Fruit fly (Drosophila melanogaster) whole organism, embryonic: ENCODE measurements around the gene Ir25a.

Experiments
- Ada2b ChIP-seq: fragments of 200-800 bp; sonication (Bioruptor generic); IDR thresholded peaks from 2 replicates; pipeline ENCODE4 v1.3.6; 2022; ENCODE audit warnings: missing biosample characterization, missing genetic modification characterization
- Atf6 ChIP-seq: fragments of 200-800 bp; sonication (Bioruptor generic); IDR thresholded peaks from 2 replicates; pipeline ENCODE4 v1.3.6; 2022; ENCODE audit warnings: missing biosample characterization, missing genetic modification characterization
- CG11247 ChIP-seq: fragments of 200-800 bp; sonication (Bioruptor generic); IDR thresholded peaks from 2 replicates; pipeline ENCODE4 v1.3.6; 2022; ENCODE audit warnings: missing biosample characterization, missing genetic modification characterization
- CG11504 ChIP-seq: fragments of 200-800 bp; sonication (Bioruptor generic); optimal IDR thresholded peaks from 3 replicates; lab custom pipeline; 2019; ENCODE audit warnings: missing biosample characterization, mild to moderate bottlenecking, missing genetic modification characterization, moderate library complexity
- CG12236 ChIP-seq: fragments of 200-800 bp; sonication (Bioruptor generic); optimal IDR thresholded peaks from 2 replicates; lab custom pipeline; 2016; ENCODE audit warnings: missing biosample characterization, missing genetic modification characterization
- CG14014 ChIP-seq: fragments of 200-800 bp; sonication (Bioruptor generic); IDR thresholded peaks from 2 replicates; pipeline ENCODE4 v1.3.6; 2022; ENCODE audit warnings: missing biosample characterization, missing genetic modification characterization
- CG15269 ChIP-seq: fragments of 200-800 bp; sonication (Bioruptor generic); optimal IDR thresholded peaks from 2 replicates; lab custom pipeline; 2018; ENCODE audit warnings: missing biosample characterization, mild to moderate bottlenecking, missing genetic modification characterization, moderate library complexity
- CG17361 ChIP-seq: fragments of 200-800 bp; sonication (Bioruptor generic); IDR thresholded peaks from 3 replicates; pipeline ENCODE4 v1.3.6; 2022; ENCODE audit warnings: missing biosample characterization, missing genetic modification characterization
- CG17829 ChIP-seq: fragments of 200-800 bp; optimal IDR thresholded peaks from 2 replicates; lab custom pipeline; 2019; ENCODE audit warnings: missing biosample characterization, mild to moderate bottlenecking, missing genetic modification characterization, moderate library complexity
- CG18262 ChIP-seq: fragments of 200-800 bp; optimal IDR thresholded peaks from 3 replicates; lab custom pipeline; 2019; ENCODE audit warnings: missing biosample characterization, mild to moderate bottlenecking, missing genetic modification characterization, moderate library complexity
- CG2202 ChIP-seq: fragments of 200-800 bp; sonication (Bioruptor generic); optimal IDR thresholded peaks from 2 replicates; lab custom pipeline; 2018; ENCODE audit warnings: missing biosample characterization, mild to moderate bottlenecking, missing genetic modification characterization
- CG33213 ChIP-seq: fragments of 200-800 bp; sonication (Bioruptor generic); optimal IDR thresholded peaks from 3 replicates; lab custom pipeline; 2016; ENCODE audit warnings: missing biosample characterization, missing genetic modification characterization
- CG3838 ChIP-seq: fragments of 200-800 bp; sonication (Bioruptor generic); optimal IDR thresholded peaks from 3 replicates; lab custom pipeline; 2016; ENCODE audit warnings: missing biosample characterization, missing genetic modification characterization
- CG4707 ChIP-seq: fragments of 200-800 bp; sonication (Bioruptor generic); optimal IDR thresholded peaks from 2 replicates; lab custom pipeline; 2018; ENCODE audit warnings: missing biosample characterization, mild to moderate bottlenecking, missing genetic modification characterization, moderate library complexity
- CG6175 ChIP-seq: fragments of 200-800 bp; sonication (Bioruptor generic); IDR thresholded peaks from 3 replicates; pipeline ENCODE4 v1.3.6; 2022; ENCODE audit warnings: missing biosample characterization, missing genetic modification characterization
- CG7987 ChIP-seq: fragments of 200-800 bp; sonication (Bioruptor generic); optimal IDR thresholded peaks from 2 replicates; lab custom pipeline; 2018; ENCODE audit warnings: missing biosample characterization, mild to moderate bottlenecking, missing genetic modification characterization, moderate library complexity
- CG8765 ChIP-seq: fragments of 200-800 bp; sonication (Bioruptor generic); IDR thresholded peaks from 2 replicates; pipeline ENCODE4 v1.3.6; 2022; ENCODE audit warnings: missing biosample characterization, missing genetic modification characterization
- CHES-1-like ChIP-seq: fragments of 200-800 bp; sonication (Bioruptor generic); optimal IDR thresholded peaks from 2 replicates; lab custom pipeline; 2016; ENCODE audit warnings: missing biosample characterization, missing genetic modification characterization
- Dfd ChIP-seq, 2 experiments: fragments of >200 bp; optimal IDR thresholded peaks; 2 replicates each; lab custom pipeline; 2017; ENCODE audit warnings: missing biosample characterization in 2 of 2, missing genetic modification characterization in 2 of 2
- Dip3 ChIP-seq: fragments of 200-800 bp; sonication (Bioruptor generic); optimal IDR thresholded peaks from 3 replicates; lab custom pipeline; 2016; ENCODE audit warnings: missing biosample characterization, missing genetic modification characterization
- E2f1 ChIP-seq: fragments of 200-800 bp; sonication (Bioruptor generic); IDR thresholded peaks from 2 replicates; pipeline ENCODE4 v1.3.6; 2022; ENCODE audit warnings: missing biosample characterization, missing genetic modification characterization
- GATAe ChIP-seq: fragments of 200-800 bp; sonication (Bioruptor generic); conservative IDR thresholded peaks from 2 replicates; pipeline ENCODE4 v1.3.6; 2022; ENCODE audit warnings: missing biosample characterization, missing genetic modification characterization
- MESR4 ChIP-seq: fragments of 200-800 bp; sonication (Bioruptor generic); optimal IDR thresholded peaks from 2 replicates; lab custom pipeline; 2018; ENCODE audit warnings: missing biosample characterization, mild to moderate bottlenecking, missing genetic modification characterization, moderate library complexity
- Max ChIP-seq: fragments of 200-800 bp; sonication (Bioruptor generic); optimal IDR thresholded peaks from 2 replicates; lab custom pipeline; 2016; ENCODE audit warnings: missing biosample characterization, mild to moderate bottlenecking, missing genetic modification characterization
- Oaz ChIP-seq: fragments of 200-800 bp; sonication (Bioruptor generic); IDR thresholded peaks from 2 replicates; pipeline ENCODE4 v1.3.6; 2022; ENCODE audit warnings: missing biosample characterization, missing genetic modification characterization
- Poxn ChIP-seq: fragments of 200-800 bp; sonication (Bioruptor generic); IDR thresholded peaks from 2 replicates; pipeline ENCODE4 v1.3.6; 2022; ENCODE audit warnings: missing biosample characterization, missing genetic modification characterization
- ap ChIP-seq: fragments of 200-800 bp; sonication (Bioruptor generic); IDR thresholded peaks from 2 replicates; pipeline ENCODE4 v1.3.6; 2022; ENCODE audit warnings: missing biosample characterization, missing genetic modification characterization
- bcd ChIP-seq: fragments of 200-800 bp; sonication (Bioruptor generic); optimal IDR thresholded peaks from 2 replicates; lab custom pipeline; 2017; ENCODE audit warnings: missing biosample characterization, mild to moderate bottlenecking, missing genetic modification characterization
- chm ChIP-seq: fragments of 200-800 bp; sonication (Bioruptor generic); IDR thresholded peaks from 2 replicates; pipeline ENCODE4 v1.3.6; 2022; ENCODE audit warnings: missing biosample characterization, missing genetic modification characterization
- crc ChIP-seq: fragments of 200-800 bp; sonication (Bioruptor generic); optimal IDR thresholded peaks from 2 replicates; lab custom pipeline; 2016; ENCODE audit warnings: missing biosample characterization, missing genetic modification characterization
- da ChIP-seq: fragments of 200-800 bp; sonication (Bioruptor generic); optimal IDR thresholded peaks from 2 replicates; lab custom pipeline; 2016; ENCODE audit warnings: missing biosample characterization, missing genetic modification characterization
- dan ChIP-seq: fragments of 200-800 bp; sonication (Bioruptor generic); IDR thresholded peaks from 2 replicates; pipeline ENCODE4 v1.3.6; 2022; ENCODE audit warnings: missing biosample characterization, missing genetic modification characterization
- disco-r ChIP-seq: fragments of 200-800 bp; sonication (Bioruptor generic); optimal IDR thresholded peaks from 2 replicates; lab custom pipeline; 2016; ENCODE audit warnings: missing biosample characterization, missing genetic modification characterization
- fd102C ChIP-seq: fragments of 200-800 bp; sonication (Bioruptor generic); optimal IDR thresholded peaks from 2 replicates; lab custom pipeline; 2018; ENCODE audit warnings: missing biosample characterization, mild to moderate bottlenecking, missing genetic modification characterization, moderate library complexity
- fd3F ChIP-seq: fragments of 200-800 bp; sonication (Bioruptor generic); optimal IDR thresholded peaks from 2 replicates; lab custom pipeline; 2018; ENCODE audit warnings: missing biosample characterization, mild to moderate bottlenecking, missing genetic modification characterization, moderate library complexity
- fd64A ChIP-seq: fragments of 200-800 bp; sonication (Bioruptor generic); optimal IDR thresholded peaks from 3 replicates; lab custom pipeline; 2018; ENCODE audit warnings: missing biosample characterization, mild to moderate bottlenecking, missing genetic modification characterization
- fu2 ChIP-seq: fragments of 200-800 bp; sonication (Bioruptor generic); optimal IDR thresholded peaks from 2 replicates; lab custom pipeline; 2016; ENCODE audit warnings: missing biosample characterization, missing genetic modification characterization
- gem ChIP-seq: fragments of 200-800 bp; sonication (Bioruptor generic); optimal IDR thresholded peaks from 2 replicates; lab custom pipeline; 2019; ENCODE audit warnings: missing biosample characterization, mild to moderate bottlenecking, missing genetic modification characterization, moderate library complexity
- h ChIP-seq: fragments of >200 bp; optimal IDR thresholded peaks from 2 replicates; lab custom pipeline; 2017
- ind ChIP-seq: fragments of 200-800 bp; sonication (Bioruptor generic); optimal IDR thresholded peaks from 3 replicates; lab custom pipeline; 2016; ENCODE audit warnings: missing biosample characterization, missing genetic modification characterization
- lmd ChIP-seq: fragments of 200-800 bp; sonication (Bioruptor generic); IDR thresholded peaks from 2 replicates; pipeline ENCODE4 v1.3.6; 2022; ENCODE audit warnings: missing biosample characterization, missing genetic modification characterization
- nom ChIP-seq: fragments of 200-800 bp; sonication (Bioruptor generic); optimal IDR thresholded peaks from 2 replicates; lab custom pipeline; 2017; ENCODE audit warnings: missing biosample characterization, missing genetic modification characterization, mild to moderate bottlenecking, moderate library complexity, missing genetic modification reagents
- oc ChIP-seq: fragments of 200-800 bp; sonication (Bioruptor generic); optimal IDR thresholded peaks from 2 replicates; lab custom pipeline; 2018; ENCODE audit warnings: missing biosample characterization, mild to moderate bottlenecking, missing genetic modification characterization, moderate library complexity
- pb ChIP-seq: fragments of 200-800 bp; sonication (Bioruptor generic); optimal IDR thresholded peaks from 3 replicates; lab custom pipeline; 2016; ENCODE audit warnings: missing biosample characterization, missing genetic modification characterization
- rib ChIP-seq: fragments of 200-800 bp; sonication (Bioruptor generic); IDR thresholded peaks from 2 replicates; pipeline ENCODE4 v1.3.6; 2022; ENCODE audit warnings: missing biosample characterization, missing genetic modification characterization
- row ChIP-seq: fragments of 200-800 bp; sonication (Bioruptor generic); IDR thresholded peaks from 3 replicates; pipeline ENCODE4 v1.3.6; 2022; ENCODE audit warnings: missing biosample characterization, missing genetic modification characterization
- slbo ChIP-seq: fragments of 200-800 bp; sonication (Bioruptor generic); IDR thresholded peaks from 2 replicates; pipeline ENCODE4 v1.3.6; 2022; ENCODE audit warnings: missing biosample characterization, missing genetic modification characterization
- toy ChIP-seq: fragments of 200-800 bp; sonication (Bioruptor generic); IDR thresholded peaks from 2 replicates; pipeline ENCODE4 v1.3.6; 2022; ENCODE audit warnings: missing biosample characterization, missing genetic modification characterization
- tup ChIP-seq: fragments of 200-800 bp; sonication (Bioruptor generic); optimal IDR thresholded peaks from 2 replicates; lab custom pipeline; 2016; ENCODE audit warnings: missing biosample characterization, mild to moderate bottlenecking, missing genetic modification characterization, moderate library complexity
- unpg ChIP-seq: fragments of 200-800 bp; sonication (Bioruptor generic); optimal IDR thresholded peaks from 3 replicates; lab custom pipeline; 2018; ENCODE audit warnings: missing biosample characterization, mild to moderate bottlenecking, missing genetic modification characterization, moderate library complexity
- usp ChIP-seq: fragments of >200 bp; optimal IDR thresholded peaks from 2 replicates; lab custom pipeline; 2017; ENCODE audit warnings: missing biosample characterization, missing genetic modification characterization
- vfl ChIP-seq: fragments of 200-800 bp; sonication (Bioruptor generic); optimal IDR thresholded peaks from 2 replicates; lab custom pipeline; 2016; ENCODE audit warnings: missing biosample characterization, missing genetic modification characterization
- wdn ChIP-seq: fragments of 200-800 bp; sonication (Bioruptor generic); IDR thresholded peaks from 2 replicates; pipeline ENCODE4 v1.3.6; 2022; ENCODE audit warnings: missing biosample characterization, missing genetic modification characterization

Ir25a gene

DNA sequence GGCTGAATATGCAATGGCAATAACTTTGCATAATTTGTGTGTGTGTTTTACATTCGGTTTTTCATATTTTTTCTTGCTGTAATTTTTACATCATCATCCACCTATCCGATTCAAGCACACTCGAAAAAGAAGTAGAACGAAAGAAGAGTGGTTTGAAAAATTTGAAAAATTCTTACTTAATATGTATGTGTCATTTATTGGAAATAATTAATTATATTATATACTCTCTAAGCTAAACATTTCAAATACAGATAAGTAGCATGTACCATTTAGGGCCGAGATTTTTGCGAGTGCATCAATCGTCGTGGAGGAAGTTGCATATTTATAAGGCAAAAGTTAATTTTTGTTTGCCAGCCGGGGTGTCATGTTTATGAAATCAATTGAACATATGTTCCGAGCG is 29.0 kb downstream of the Ir25a start:
- peak; percentile 15; the same call in 1 of the 2 replicates for TF ChIP-seq slbo
- no peak for TF ChIP-seq Poxn (GFP tag; lab: Robert Waterston, UW)
- peak; percentile 60; the same call in 1 of the 2 replicates for TF ChIP-seq Ada2b (GFP tag; lab: Robert Waterston, UW)
- peak; percentile 45; the same call in 2 of the 3 replicates for TF ChIP-seq row (GFP tag; lab: Robert Waterston, UW)
- TF ChIP-seq rib (GFP tag; lab: Robert Waterston, UW), result no peak
- TF ChIP-seq fd3F (GFP tag; lab: Kevin White, UChicago), result peak; percentile 20
- no peak for TF ChIP-seq vfl (GFP tag; lab: Kevin White, UChicago)
- TF ChIP-seq CG3838 (GFP tag; lab: Kevin White, UChicago), result no peak
- peak; percentile 2 for TF ChIP-seq CG18262
- no peak for TF ChIP-seq nom (GFP tag; lab: Kevin White, UChicago)
- TF ChIP-seq CG14014 (GFP tag; lab: Robert Waterston, UW), result peak; percentile 20; the same call in 1 of the 2 replicates
- no peak; the same call in 1 of the 2 replicates for TF ChIP-seq chm (GFP tag; lab: Robert Waterston, UW)
- TF ChIP-seq GATAe (GFP tag; lab: Robert Waterston, UW), result no peak
- TF ChIP-seq Dfd (GFP tag; optimal IDR thresholded peaks at IDR 0.05; lab: Kevin White, UChicago), result no peak
- TF ChIP-seq CG8765 (GFP tag; lab: Robert Waterston, UW), result no peak
- TF ChIP-seq Dip3 (GFP tag; lab: Kevin White, UChicago), result no peak
- no peak for TF ChIP-seq fd102C (GFP tag; lab: Kevin White, UChicago)
- peak; percentile 53 for TF ChIP-seq unpg (GFP tag; lab: Kevin White, UChicago)
- peak; percentile 20 for TF ChIP-seq gem (tag; lab: Kevin White, UChicago)
- TF ChIP-seq tup (GFP tag; lab: Kevin White, UChicago), result no peak
- TF ChIP-seq bcd, result no peak
- TF ChIP-seq CG17829, result no peak
- TF ChIP-seq CG6175 (GFP tag; lab: Robert Waterston, UW), result no peak
- TF ChIP-seq CG33213 (GFP tag; lab: Kevin White, UChicago), result no peak
- no peak for TF ChIP-seq Atf6 (GFP tag; lab: Robert Waterston, UW)
- TF ChIP-seq CG17361 (GFP tag; lab: Robert Waterston, UW), result no peak
- TF ChIP-seq dan (GFP tag; lab: Robert Waterston, UW), result no peak
- no peak for TF ChIP-seq E2f1 (GFP tag; lab: Robert Waterston, UW)
- peak; percentile 37; the same call in 1 of the 2 replicates for TF ChIP-seq Oaz (GFP tag; lab: Robert Waterston, UW)
- TF ChIP-seq ap, result 0 out of 2 replicates have a peak, but pooled peaks have one; percentile 29
- TF ChIP-seq CG15269, result peak; percentile 49
- no peak for TF ChIP-seq wdn (GFP tag; lab: Robert Waterston, UW)
- no peak for TF ChIP-seq pb
- TF ChIP-seq CG11247 (GFP tag; lab: Robert Waterston, UW), result 0 out of 2 replicates have a peak, but pooled peaks have one; percentile 31
- TF ChIP-seq CG4707 (GFP tag; lab: Kevin White, UChicago), result no peak
- no peak for TF ChIP-seq CG12236 (GFP tag; lab: Kevin White, UChicago)
- no peak for TF ChIP-seq CHES-1-like
- TF ChIP-seq CG11504, result peak; percentile 73
- TF ChIP-seq CG7987 (GFP tag; lab: Kevin White, UChicago), result no peak
- TF ChIP-seq disco-r, result no peak
- TF ChIP-seq da (GFP tag; lab: Kevin White, UChicago), result no peak
- TF ChIP-seq lmd (GFP tag; lab: Robert Waterston, UW), result peak; percentile 40; the same call in 1 of the 2 replicates
- TF ChIP-seq MESR4 (GFP tag; lab: Kevin White, UChicago), result no peak
- no peak for TF ChIP-seq h (lab: Kevin White, UChicago)
- TF ChIP-seq fd64A (GFP tag; lab: Kevin White, UChicago), result no peak
- no peak for TF ChIP-seq toy (GFP tag; lab: Robert Waterston, UW)
- no peak for TF ChIP-seq oc (tag; lab: Kevin White, UChicago)
- no peak for TF ChIP-seq fu2
- TF ChIP-seq Max, result no peak
- TF ChIP-seq ind, result no peak
- TF ChIP-seq crc, result no peak
- no peak for TF ChIP-seq usp (GFP tag; lab: Kevin White, UChicago)
- no peak for TF ChIP-seq CG2202
